Worm (Caenorhabditis elegans) whole organism, early embryonic: ENCODE measurements around the gene srg-59.

Source experiments
- B0310.2 ChIP-seq: sonication (generic microtip); optimal IDR thresholded peaks from 2 replicates; lab custom pipeline; 2016; ENCODE audit warnings: mild to moderate bottlenecking, missing genetic modification characterization, missing compliant biosample characterization
- F13C5.2 ChIP-seq: sonication (generic microtip); optimal IDR thresholded peaks from 2 replicates; lab custom pipeline; 2017; ENCODE audit warnings: mild to moderate bottlenecking, missing genetic modification characterization, inconsistent platforms, missing compliant biosample characterization
- aly-1 ChIP-seq: sonication (generic microtip); optimal IDR thresholded peaks from 2 replicates; lab custom pipeline; 2016; ENCODE audit warnings: missing genetic modification characterization, missing compliant biosample characterization
- ama-1 ChIP-seq: fragments of 150-350 bp; optimal IDR thresholded peaks from 2 replicates; lab custom pipeline; 2014
- ceh-13 ChIP-seq: fragments of 200-800 bp; sonication (Bioruptor generic); optimal IDR thresholded peaks from 2 replicates; lab custom pipeline; 2018; ENCODE audit warnings: mild to moderate bottlenecking, missing genetic modification characterization, missing compliant biosample characterization
- ceh-36 ChIP-seq: sonication (generic microtip); optimal IDR thresholded peaks from 2 replicates; lab custom pipeline; 2016; ENCODE audit warnings: missing genetic modification characterization, inconsistent platforms, missing compliant biosample characterization
- ets-7 ChIP-seq: sonication (generic microtip); optimal IDR thresholded peaks from 2 replicates; lab custom pipeline; 2016; ENCODE audit warnings: missing genotype, missing genetic modification characterization, missing compliant biosample characterization
- flt-1 ChIP-seq: fragments of 200-800 bp; sonication (Bioruptor generic); IDR thresholded peaks from 2 replicates; pipeline ENCODE4 v1.3.6; 2022; ENCODE audit warnings: missing genetic modification characterization, missing compliant biosample characterization
- hmbx-1 ChIP-seq: sonication (generic microtip); optimal IDR thresholded peaks from 2 replicates; lab custom pipeline; 2016; ENCODE audit warnings: mild to moderate bottlenecking, missing genetic modification characterization, missing compliant biosample characterization
- hmg-4 ChIP-seq: fragments of 200-800 bp; sonication (Bioruptor generic); optimal IDR thresholded peaks from 2 replicates; lab custom pipeline; 2018; ENCODE audit warnings: mild to moderate bottlenecking, missing genetic modification characterization, missing compliant biosample characterization
- hnd-1 ChIP-seq: sonication (generic microtip); optimal IDR thresholded peaks from 2 replicates; lab custom pipeline; 2016; ENCODE audit warnings: missing genetic modification characterization, missing compliant biosample characterization
- pes-1 ChIP-seq: fragments of 200-800 bp; sonication (Bioruptor generic); IDR thresholded peaks from 2 replicates; pipeline ENCODE4 v1.3.6; 2022; ENCODE audit warnings: missing genetic modification reagents, missing genetic modification characterization, missing compliant biosample characterization
- scrt-1 ChIP-seq: fragments of 200-800 bp; sonication (Bioruptor generic); IDR thresholded peaks from 2 replicates; pipeline ENCODE4 v1.3.6; 2022; ENCODE audit warnings: missing genetic modification characterization, missing compliant biosample characterization
- sea-1 ChIP-seq: fragments of 200-800 bp; sonication (Bioruptor generic); conservative IDR thresholded peaks from 2 replicates; pipeline ENCODE4 v1.3.6; 2022; ENCODE audit warnings: missing genetic modification characterization, missing compliant biosample characterization
- tbx-11 ChIP-seq: fragments of 200-800 bp; sonication (Bioruptor generic); IDR thresholded peaks from 2 replicates; pipeline ENCODE4 v1.3.6; 2022; ENCODE audit warnings: missing genetic modification characterization, missing compliant biosample characterization
- tbx-37 ChIP-seq: fragments of 200-800 bp; sonication (Bioruptor generic); conservative IDR thresholded peaks from 2 replicates; pipeline ENCODE4 v1.3.6; 2022; ENCODE audit warnings: missing genetic modification reagents, missing genetic modification characterization, missing compliant biosample characterization
- tra-4 ChIP-seq: sonication (generic microtip); optimal IDR thresholded peaks from 2 replicates; lab custom pipeline; 2017; ENCODE audit warnings: missing genetic modification characterization, missing compliant biosample characterization

srg-59 gene

ce11 chrV:2683497-2683896 lies 41.6 kb downstream of the srg-59 start:
- TF ChIP-seq hnd-1 (tag; lab: Kevin White, UChicago) (no peak), ceh-13 (no peak), ceh-36 (tag; lab: Kevin White, UChicago) (no peak)

ce11 chrV:2677648-2678047 lies 47.5 kb downstream of the srg-59 start:
- TF ChIP-seq scrt-1 (no peak), ceh-13 (no peak), ama-1 (no peak), hmbx-1 (no peak), flt-1 (GFP tag; lab: Robert Waterston, UW) (no peak), tra-4 (tag; lab: Kevin White, UChicago) (no peak), pes-1 (no peak), tbx-11 (GFP tag; lab: Robert Waterston, UW) (no peak), ceh-36 (tag; lab: Kevin White, UChicago) (no peak), ets-7 (tag; lab: Kevin White, UChicago) (no peak), F13C5.2 (no peak), aly-1 (tag; lab: Kevin White, UChicago) (no peak), hmg-4 (GFP tag; lab: Kevin White, UChicago) (no peak), sea-1 (GFP tag; lab: Robert Waterston, UW) (no peak), B0310.2 (tag; lab: Kevin White, UChicago) (no peak), tbx-37 (no peak)

ce11 chrV:2675692-2676091 lies 49.4 kb downstream of the srg-59 start:
- TF ChIP-seq scrt-1 (no peak), tbx-11 (GFP tag; lab: Robert Waterston, UW) (no peak), tra-4 (tag; lab: Kevin White, UChicago) (no peak), tbx-37 (no peak), flt-1 (GFP tag; lab: Robert Waterston, UW) (no peak), ama-1 (no peak), pes-1 (no peak), aly-1 (tag; lab: Kevin White, UChicago) (no peak), sea-1 (GFP tag; lab: Robert Waterston, UW) (no peak), hmg-4 (GFP tag; lab: Kevin White, UChicago) (no peak), hmbx-1 (no peak), ceh-36 (tag; lab: Kevin White, UChicago) (no peak), hnd-1 (tag; lab: Kevin White, UChicago) (no peak)

ce11 chrV:2673807-2674206 lies 51.3 kb downstream of the srg-59 start:
- TF ChIP-seq B0310.2 (tag; lab: Kevin White, UChicago), result peak; percentile 61
- TF ChIP-seq tra-4 (tag; lab: Kevin White, UChicago), result peak; percentile 33
- peak; percentile 45 for TF ChIP-seq hnd-1 (tag; lab: Kevin White, UChicago)
- TF ChIP-seq ets-7 (tag; lab: Kevin White, UChicago), result peak; percentile 15
- peak; percentile 6 for TF ChIP-seq F13C5.2
- TF ChIP-seq sea-1 (GFP tag; lab: Robert Waterston, UW), result peak; percentile 83; the same call in 1 of the 2 replicates
- TF ChIP-seq tbx-37, result peak; percentile 58
- peak; percentile 84 for TF ChIP-seq aly-1 (tag; lab: Kevin White, UChicago)
- peak; percentile 60 for TF ChIP-seq ceh-36 (tag; lab: Kevin White, UChicago)
- TF ChIP-seq ceh-13, result peak; percentile 53
- TF ChIP-seq tbx-11 (GFP tag; lab: Robert Waterston, UW), result peak; percentile 92
- no peak for TF ChIP-seq ama-1
- TF ChIP-seq scrt-1, result peak; percentile 72; the same call in 1 of the 2 replicates
- TF ChIP-seq pes-1, result peak; percentile 91
- TF ChIP-seq hmg-4 (GFP tag; lab: Kevin White, UChicago), result peak; percentile 77
- TF ChIP-seq flt-1 (GFP tag; lab: Robert Waterston, UW), result peak; percentile 85
- no peak for TF ChIP-seq hmbx-1
